Worm (Caenorhabditis elegans) whole organism, early embryonic: ENCODE data around the gene plpp-1.2.

ENCODE experiments used
- B0310.2 ChIP-seq: sonication (generic microtip); optimal IDR thresholded peaks from 2 replicates; lab custom pipeline; 2016; ENCODE audit warnings: mild to moderate bottlenecking, missing genetic modification characterization, missing compliant biosample characterization
- ama-1 ChIP-seq: fragments of 150-350 bp; optimal IDR thresholded peaks from 2 replicates; lab custom pipeline; 2014
- ceh-13 ChIP-seq: fragments of 200-800 bp; sonication (Bioruptor generic); optimal IDR thresholded peaks from 2 replicates; lab custom pipeline; 2018; ENCODE audit warnings: mild to moderate bottlenecking, missing genetic modification characterization, missing compliant biosample characterization
- ets-7 ChIP-seq: sonication (generic microtip); optimal IDR thresholded peaks from 2 replicates; lab custom pipeline; 2016; ENCODE audit warnings: missing genotype, missing genetic modification characterization, missing compliant biosample characterization
- flt-1 ChIP-seq: fragments of 200-800 bp; sonication (Bioruptor generic); IDR thresholded peaks from 2 replicates; pipeline ENCODE4 v1.3.6; 2022; ENCODE audit warnings: missing genetic modification characterization, missing compliant biosample characterization
- hmbx-1 ChIP-seq: sonication (generic microtip); optimal IDR thresholded peaks from 2 replicates; lab custom pipeline; 2016; ENCODE audit warnings: mild to moderate bottlenecking, missing genetic modification characterization, missing compliant biosample characterization
- pes-1 ChIP-seq: fragments of 200-800 bp; sonication (Bioruptor generic); IDR thresholded peaks from 2 replicates; pipeline ENCODE4 v1.3.6; 2022; ENCODE audit warnings: missing genetic modification reagents, missing genetic modification characterization, missing compliant biosample characterization
- scrt-1 ChIP-seq: fragments of 200-800 bp; sonication (Bioruptor generic); IDR thresholded peaks from 2 replicates; pipeline ENCODE4 v1.3.6; 2022; ENCODE audit warnings: missing genetic modification characterization, missing compliant biosample characterization
- sea-1 ChIP-seq: fragments of 200-800 bp; sonication (Bioruptor generic); conservative IDR thresholded peaks from 2 replicates; pipeline ENCODE4 v1.3.6; 2022; ENCODE audit warnings: missing genetic modification characterization, missing compliant biosample characterization
- tbx-11 ChIP-seq: fragments of 200-800 bp; sonication (Bioruptor generic); IDR thresholded peaks from 2 replicates; pipeline ENCODE4 v1.3.6; 2022; ENCODE audit warnings: missing genetic modification characterization, missing compliant biosample characterization

DNA sequence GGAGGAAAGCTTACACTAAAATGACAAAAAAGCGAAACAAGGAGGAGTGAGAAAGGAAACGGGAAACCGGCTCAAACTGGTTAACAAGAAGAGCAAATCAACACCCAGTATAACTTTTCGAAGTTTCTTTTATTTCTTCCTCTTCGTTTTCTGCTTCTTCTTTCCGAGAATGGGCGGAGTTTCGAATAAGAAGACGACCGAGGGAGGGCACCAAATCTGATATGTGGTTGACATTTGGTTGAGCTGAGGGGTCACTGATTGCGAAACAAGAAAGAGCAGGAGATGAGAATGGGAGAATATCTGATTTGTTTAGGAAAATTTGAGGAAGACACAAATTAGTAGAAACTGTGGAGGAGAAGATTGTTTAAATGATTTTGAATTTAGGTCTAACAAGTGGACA lies 13.3 kb downstream of the plpp-1.2 start:
- no peak for TF ChIP-seq ets-7 (tag; lab: Kevin White, UChicago)
- TF ChIP-seq hmbx-1, result no peak
- no peak for TF ChIP-seq flt-1 (GFP tag; lab: Robert Waterston, UW)
- no peak for TF ChIP-seq ama-1 (lab: Kevin White, UChicago)
- no peak for TF ChIP-seq sea-1
- TF ChIP-seq tbx-11 (GFP tag; lab: Robert Waterston, UW), result no peak
- TF ChIP-seq B0310.2 (tag; lab: Kevin White, UChicago), result no peak
- TF ChIP-seq ceh-13, result no peak
- TF ChIP-seq scrt-1 (GFP tag; lab: Robert Waterston, UW), result no peak
- no peak for TF ChIP-seq pes-1
